ENCODE assay signal across 3 worm cellular contexts in genomic region chrIV:8824145-8824833, ce11.
TF ChIP-seq lines count a peak whose summit lies in the region.

Gene col-117 (minus strand): TSS chrIV:8824195.
Gene col-3 (plus strand): TSS chrIV:8824783.

TF ChIP-seq in whole organism, L1 larva, 84 proteins besides CTCF, POLR2A, EP300 and RAD21 (continued from another document and continues in another):
- no peak for TF ChIP-seq unc-30 (tag; optimal IDR thresholded peaks at IDR 0.05; lab: Kevin White, UChicago)
- TF ChIP-seq F16B12.6 (tag; optimal IDR thresholded peaks at IDR 0.05; lab: Kevin White, UChicago), result no peak
- TF ChIP-seq ztf-11 (tag; optimal IDR thresholded peaks at IDR 0.05; lab: Kevin White, UChicago), result no peak
- no peak for TF ChIP-seq Y116A8C.19 (tag; optimal IDR thresholded peaks at IDR 0.05; lab: Kevin White, UChicago; ENCODE audit: borderline replicate concordance)
- no peak for TF ChIP-seq hpl-2 (GFP tag; optimal IDR thresholded peaks at IDR 0.05; lab: Kevin White, UChicago)
- TF ChIP-seq tlp-1 (tag; optimal IDR thresholded peaks at IDR 0.05; lab: Kevin White, UChicago), result peak; percentile 60
- TF ChIP-seq fkh-4 (tag; optimal IDR thresholded peaks at IDR 0.05; lab: Kevin White, UChicago; ENCODE audit: borderline replicate concordance), result no peak
- no peak for TF ChIP-seq nhr-76 (tag; optimal IDR thresholded peaks at IDR 0.05; lab: Kevin White, UChicago)
- TF ChIP-seq hlh-17 (GFP tag; optimal IDR thresholded peaks at IDR 0.05; lab: Kevin White, UChicago; ENCODE audit: borderline replicate concordance), result no peak
- no peak for TF ChIP-seq ceh-63 (GFP tag; optimal IDR thresholded peaks at IDR 0.05; lab: Kevin White, UChicago)
- no peak for TF ChIP-seq ceh-82 (tag; optimal IDR thresholded peaks at IDR 0.05; lab: Kevin White, UChicago)
- TF ChIP-seq ceh-88 (GFP tag; IDR thresholded peaks at IDR 0.05; lab: Robert Waterston, UW), result no peak
- no peak for TF ChIP-seq nhr-77 (tag; optimal IDR thresholded peaks at IDR 0.05; lab: Kevin White, UChicago)
- TF ChIP-seq ztf-4 (tag; optimal IDR thresholded peaks at IDR 0.05; lab: Kevin White, UChicago), result peak; percentile 14
- no peak for TF ChIP-seq fos-1 (tag; optimal IDR thresholded peaks at IDR 0.05; lab: Kevin White, UChicago)
- no peak for TF ChIP-seq rnt-1 (tag; optimal IDR thresholded peaks at IDR 0.05; lab: Kevin White, UChicago)
- no peak for TF ChIP-seq sptf-1 (tag; optimal IDR thresholded peaks at IDR 0.05; lab: Kevin White, UChicago)
- TF ChIP-seq lin-13 (GFP tag; optimal IDR thresholded peaks at IDR 0.05; lab: Kevin White, UChicago), result no peak
- TF ChIP-seq irx-1 (tag; optimal IDR thresholded peaks at IDR 0.05; lab: Kevin White, UChicago), result peak; percentile 52
- no peak for TF ChIP-seq unc-86 (tag; optimal IDR thresholded peaks at IDR 0.05; lab: Kevin White, UChicago)
- no peak for TF ChIP-seq unc-62 (GFP tag; optimal IDR thresholded peaks at IDR 0.05; lab: Kevin White, UChicago)
- peak in 4 of 6 experiments; percentile 32 to 84 (median 62) for TF ChIP-seq elt-3 (tag; optimal IDR thresholded peaks at IDR 0.05; lab: Kevin White, UChicago)
- TF ChIP-seq C04F5.9 (tag; optimal IDR thresholded peaks at IDR 0.05; lab: Kevin White, UChicago), result no peak
- no peak for TF ChIP-seq lin-39 (tag; optimal IDR thresholded peaks at IDR 0.05; lab: Kevin White, UChicago)
- no peak for TF ChIP-seq elt-2 (tag; optimal IDR thresholded peaks at IDR 0.05; lab: Kevin White, UChicago)
- peak in 1 of 2 experiments; percentile 17 for TF ChIP-seq mdl-1 (tag; optimal IDR thresholded peaks at IDR 0.05; lab: Kevin White, UChicago)
- no peak for TF ChIP-seq nhr-28 (tag; optimal IDR thresholded peaks at IDR 0.05; lab: Kevin White, UChicago)
- peak; percentile 8 to 34 for TF ChIP-seq lsy-2 (tag; optimal IDR thresholded peaks at IDR 0.05; lab: Kevin White, UChicago)
- no peak for TF ChIP-seq fkh-8 (tag; optimal IDR thresholded peaks at IDR 0.05; lab: Kevin White, UChicago)
- peak; percentile 18 for TF ChIP-seq nhr-90 (tag; optimal IDR thresholded peaks at IDR 0.05; lab: Kevin White, UChicago; ENCODE audit: poor library complexity)
- no peak for TF ChIP-seq lin-15B (tag; optimal IDR thresholded peaks at IDR 0.05; lab: Kevin White, UChicago)
- no peak for TF ChIP-seq ceh-8 (GFP tag; optimal IDR thresholded peaks at IDR 0.05; lab: Kevin White, UChicago)
- TF ChIP-seq fkh-10 (GFP tag; optimal IDR thresholded peaks at IDR 0.05; lab: Kevin White, UChicago), result no peak
- TF ChIP-seq nhr-47 (tag; optimal IDR thresholded peaks at IDR 0.05; lab: Kevin White, UChicago), result peak; percentile 25
- TF ChIP-seq efl-3 (GFP tag; optimal IDR thresholded peaks at IDR 0.05; lab: Kevin White, UChicago), result no peak
- TF ChIP-seq snu-23 (GFP tag; optimal IDR thresholded peaks at IDR 0.05; lab: Kevin White, UChicago), result peak; percentile 58
- TF ChIP-seq nhr-20 (tag; optimal IDR thresholded peaks at IDR 0.05; lab: Kevin White, UChicago), result peak; percentile 79
- peak; percentile 58 for TF ChIP-seq pag-3 (tag; optimal IDR thresholded peaks at IDR 0.05; lab: Kevin White, UChicago; ENCODE audit: borderline replicate concordance, insufficient read depth)
- TF ChIP-seq grh-1 (GFP tag; IDR thresholded peaks at IDR 0.05; lab: Robert Waterston, UW), result 0 out of 2 replicates have a peak, but pooled peaks have one; percentile 23
- TF ChIP-seq ama-1 (optimal IDR thresholded peaks at IDR 0.05; lab: Kevin White, UChicago), result no peak
- no peak for TF ChIP-seq aha-1 (tag; optimal IDR thresholded peaks at IDR 0.05; lab: Kevin White, UChicago)
- no peak for TF ChIP-seq mef-2 (tag; optimal IDR thresholded peaks at IDR 0.05; lab: Kevin White, UChicago)
- no peak for TF ChIP-seq lir-3 (tag; optimal IDR thresholded peaks at IDR 0.05; lab: Kevin White, UChicago; ENCODE audit: poor library complexity)
- TF ChIP-seq skn-1 (tag; optimal IDR thresholded peaks at IDR 0.05; lab: Kevin White, UChicago), result no peak

TF ChIP-seq in whole organism, L2 larva, 48 proteins besides CTCF, POLR2A, EP300 and RAD21 (continued from another document):
- TF ChIP-seq sma-9 (GFP tag; optimal IDR thresholded peaks at IDR 0.05; lab: Kevin White, UChicago), result peak; percentile 49
- no peak for TF ChIP-seq sma-9 (tag; optimal IDR thresholded peaks at IDR 0.05; lab: Kevin White, UChicago)
- TF ChIP-seq alr-1 (tag; optimal IDR thresholded peaks at IDR 0.05; lab: Kevin White, UChicago), result no peak
- peak; percentile 78 for TF ChIP-seq nhr-25 (tag; optimal IDR thresholded peaks at IDR 0.05; lab: Kevin White, UChicago)
- peak; percentile 13 for TF ChIP-seq gmeb-1 (tag; optimal IDR thresholded peaks at IDR 0.05; lab: Kevin White, UChicago)

TF ChIP-seq in whole organism, L4 larva, 104 proteins besides CTCF, POLR2A, EP300 and RAD21 (continued from another document):
- TF ChIP-seq ceh-62 (tag; optimal IDR thresholded peaks at IDR 0.05; lab: Kevin White, UChicago) (no peak), nhr-102 (tag; optimal IDR thresholded peaks at IDR 0.05; lab: Kevin White, UChicago) (no peak), lsy-2 (tag; optimal IDR thresholded peaks at IDR 0.05; lab: Kevin White, UChicago) (peak in 1 of 2 experiments; percentile 10), nhr-77 (tag; optimal IDR thresholded peaks at IDR 0.05; lab: Kevin White, UChicago) (no peak), ctbp-1 (GFP tag; IDR thresholded peaks at IDR 0.05; lab: Robert Waterston, UW) (no peak), lin-39 (tag; optimal IDR thresholded peaks at IDR 0.05; lab: Kevin White, UChicago) (no peak), snpc-1.2 (GFP tag; IDR thresholded peaks at IDR 0.05; lab: Robert Waterston, UW) (no peak), fkh-10 (GFP tag; optimal IDR thresholded peaks at IDR 0.05; lab: Kevin White, UChicago) (no peak), ceh-32 (tag; optimal IDR thresholded peaks at IDR 0.05; lab: Kevin White, UChicago; ENCODE audit: poor library complexity) (no peak), dpl-1 (GFP tag; optimal IDR thresholded peaks at IDR 0.05; lab: Kevin White, UChicago) (no peak), jun-1 (tag; optimal IDR thresholded peaks at IDR 0.05; lab: Kevin White, UChicago) (no peak), zag-1 (tag; optimal IDR thresholded peaks at IDR 0.05; lab: Kevin White, UChicago) (no peak), unc-130 (GFP tag; optimal IDR thresholded peaks at IDR 0.05; lab: Kevin White, UChicago) (no peak), F44E2.7 (GFP tag; IDR thresholded peaks at IDR 0.05; lab: Robert Waterston, UW) (no peak), ces-1 (GFP tag; optimal IDR thresholded peaks at IDR 0.05; lab: Kevin White, UChicago) (no peak), snpc-4 (tag; optimal IDR thresholded peaks at IDR 0.05; lab: Kevin White, UChicago) (no peak), mxl-3 (GFP tag; optimal IDR thresholded peaks at IDR 0.05; lab: Kevin White, UChicago) (peak; percentile 51), ceh-20 (GFP tag; IDR thresholded peaks at IDR 0.05; lab: Robert Waterston, UW) (no peak), ZK546.5 (tag; optimal IDR thresholded peaks at IDR 0.05; lab: Kevin White, UChicago) (no peak), nhr-76 (tag; optimal IDR thresholded peaks at IDR 0.05; lab: Kevin White, UChicago) (no peak), set-16 (GFP tag; IDR thresholded peaks at IDR 0.05; lab: Robert Waterston, UW) (no peak), aly-2 (tag; optimal IDR thresholded peaks at IDR 0.05; lab: Kevin White, UChicago) (no peak), nhr-42 (GFP tag; IDR thresholded peaks at IDR 0.05; lab: Robert Waterston, UW) (no peak), unc-62 (GFP tag; optimal IDR thresholded peaks at IDR 0.05 in 1 of 2; lab: Kevin White, UChicago) (peak in 1 of 2 experiments; percentile 2), unc-62 (tag; optimal IDR thresholded peaks at IDR 0.05; lab: Kevin White, UChicago) (no peak), mdt-29 (GFP tag; IDR thresholded peaks at IDR 0.05; lab: Robert Waterston, UW) (no peak)
